Worm (Caenorhabditis elegans): Measurements from ENCODE around the gene amt-4.

amt-4 gene

ce11 chrX:4577941-4578340 is 12.8 kb downstream of the amt-4 start, which contains the start of gene C05E11.3:
Gene C05E11.3 (plus strand): TSS chrX:4578241.
- TF ChIP-seq dao-5 (tag; optimal IDR thresholded peaks at IDR 0.05): no peak
- TF ChIP-seq him-1 (tag; optimal IDR thresholded peaks at IDR 0.05): no peak
- TF ChIP-seq W03F9.2 (tag; optimal IDR thresholded peaks at IDR 0.05): no peak

ce11 chrX:4578581-4578980 is 13.5 kb downstream of the amt-4 start:
- no peak for TF ChIP-seq dao-5 (tag; optimal IDR thresholded peaks at IDR 0.05)
- no peak for TF ChIP-seq W03F9.2 (tag; optimal IDR thresholded peaks at IDR 0.05)
- no peak for TF ChIP-seq him-1 (tag; optimal IDR thresholded peaks at IDR 0.05)

- TF ChIP-seq W03F9.2 (tag; optimal IDR thresholded peaks at IDR 0.05): no peak
- no peak for TF ChIP-seq dao-5 (tag; optimal IDR thresholded peaks at IDR 0.05)
- TF ChIP-seq him-1 (tag; optimal IDR thresholded peaks at IDR 0.05): no peak
Observed at ce11 chrX:4585579-4585978, 20.5 kb downstream of the amt-4 start, which contains the start of gene C05E11.7. Gene C05E11.7 (minus strand): TSS chrX:4585679.

DNA sequence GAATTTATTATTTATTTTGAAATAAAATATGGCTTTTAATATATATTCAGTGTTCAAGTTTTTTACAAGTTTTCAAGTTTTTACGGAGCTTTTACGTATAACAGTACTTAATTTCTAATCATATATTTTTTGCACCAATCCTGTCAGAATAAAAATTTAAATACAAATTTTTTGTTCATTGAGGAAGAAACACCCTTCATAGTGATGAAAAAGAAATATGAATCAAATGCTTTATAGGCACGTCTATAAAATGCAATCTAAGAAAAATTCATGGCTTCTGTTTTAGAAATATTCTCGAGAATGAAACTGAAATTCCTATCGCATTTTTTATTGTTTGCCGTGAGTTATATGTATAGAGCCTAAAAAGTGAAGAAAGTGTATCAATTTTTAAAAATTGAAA is 21.5 kb downstream of the amt-4 start, which contains the start of gene C05E11.2:
C05E11.2 (plus strand) TSS at position 301 of the 400 bp plus-strand sequence.
- TF ChIP-seq W03F9.2 (tag; optimal IDR thresholded peaks at IDR 0.05) (no peak), him-1 (tag; optimal IDR thresholded peaks at IDR 0.05) (no peak), dao-5 (tag; optimal IDR thresholded peaks at IDR 0.05) (no peak)

DNA sequence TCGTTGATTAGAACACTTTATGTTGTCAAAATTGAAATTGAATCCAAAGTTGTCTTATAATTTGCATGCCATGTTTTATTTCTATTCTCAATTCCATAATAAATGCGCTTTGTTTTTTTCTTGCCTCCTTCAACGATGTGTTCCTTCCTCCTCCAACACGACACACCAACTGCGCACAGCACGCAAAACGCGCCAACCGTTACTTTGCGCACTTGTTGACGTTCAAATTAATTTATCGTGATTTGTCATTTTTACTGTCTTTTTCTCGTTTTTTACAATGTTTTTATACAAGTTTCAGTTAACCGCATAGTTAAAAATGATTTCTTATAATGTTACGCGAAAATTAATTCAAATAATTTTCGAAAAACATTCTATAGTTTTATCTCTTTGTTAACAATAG is 22.8 kb downstream of the amt-4 start:
- TF ChIP-seq him-1 (tag; optimal IDR thresholded peaks at IDR 0.05) (no peak), dao-5 (tag; optimal IDR thresholded peaks at IDR 0.05) (no peak), W03F9.2 (tag; optimal IDR thresholded peaks at IDR 0.05) (no peak)

ce11 chrX:4588462-4588861 is 23.4 kb downstream of the amt-4 start, which contains the start of gene lnp-1:
Gene lnp-1 (plus strand): TSS chrX:4588762.
- TF ChIP-seq W03F9.2 (tag; optimal IDR thresholded peaks at IDR 0.05) (no peak), him-1 (tag; optimal IDR thresholded peaks at IDR 0.05) (no peak), dao-5 (tag; optimal IDR thresholded peaks at IDR 0.05) (no peak)

DNA sequence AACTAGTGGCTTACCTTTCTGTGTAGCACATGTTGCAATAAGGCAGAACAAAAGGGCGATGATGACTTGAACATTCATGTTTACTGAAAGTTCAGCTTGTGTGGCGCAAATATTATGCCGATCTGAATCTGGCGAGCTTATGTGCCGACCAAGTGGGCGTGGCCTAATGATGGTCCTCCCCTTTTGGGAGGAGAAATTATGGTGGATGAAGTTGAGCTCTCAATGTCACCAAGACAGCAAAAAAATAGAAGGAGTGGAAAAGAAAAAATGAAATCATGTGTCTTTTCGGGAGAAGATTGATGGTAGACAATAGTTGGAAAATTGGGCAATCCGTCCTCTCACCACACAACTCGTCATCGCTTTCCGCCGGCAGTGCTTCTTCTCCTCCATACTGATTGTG is 27.1 kb downstream of the amt-4 start, which contains the start of gene flp-12:
flp-12 (minus strand) TSS at position 101 of the 400 bp plus-strand sequence.
- no peak for TF ChIP-seq dao-5 (tag; optimal IDR thresholded peaks at IDR 0.05)

ce11 chrX:4597419-4597818 is 32.3 kb downstream of the amt-4 start:
- no peak for TF ChIP-seq dao-5 (tag; optimal IDR thresholded peaks at IDR 0.05)
- TF ChIP-seq W03F9.2 (tag; optimal IDR thresholded peaks at IDR 0.05): no peak
- TF ChIP-seq him-1 (tag; optimal IDR thresholded peaks at IDR 0.05): no peak

DNA sequence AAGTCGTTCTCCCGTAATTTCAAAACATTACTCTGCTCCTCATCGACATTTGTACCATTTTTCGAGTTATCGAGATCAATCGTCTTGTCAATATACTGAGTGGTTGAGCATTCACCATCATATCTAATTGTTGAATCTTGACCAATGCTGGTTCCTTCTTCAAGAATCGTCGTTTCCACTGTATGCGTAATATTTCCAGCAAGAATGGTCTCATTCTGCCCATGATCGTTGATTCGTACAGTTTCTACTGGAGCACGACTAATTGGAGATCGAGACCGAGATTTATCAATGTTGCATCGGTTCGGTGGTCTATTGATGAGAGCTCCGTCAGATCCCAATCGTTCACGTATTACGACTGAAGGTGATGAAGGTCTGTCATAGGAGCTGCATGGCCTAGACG is 34.4 kb downstream of the amt-4 start:
- TF ChIP-seq him-1 (tag; optimal IDR thresholded peaks at IDR 0.05) (no peak), dao-5 (tag; optimal IDR thresholded peaks at IDR 0.05) (no peak), W03F9.2 (tag; optimal IDR thresholded peaks at IDR 0.05) (no peak)

DNA sequence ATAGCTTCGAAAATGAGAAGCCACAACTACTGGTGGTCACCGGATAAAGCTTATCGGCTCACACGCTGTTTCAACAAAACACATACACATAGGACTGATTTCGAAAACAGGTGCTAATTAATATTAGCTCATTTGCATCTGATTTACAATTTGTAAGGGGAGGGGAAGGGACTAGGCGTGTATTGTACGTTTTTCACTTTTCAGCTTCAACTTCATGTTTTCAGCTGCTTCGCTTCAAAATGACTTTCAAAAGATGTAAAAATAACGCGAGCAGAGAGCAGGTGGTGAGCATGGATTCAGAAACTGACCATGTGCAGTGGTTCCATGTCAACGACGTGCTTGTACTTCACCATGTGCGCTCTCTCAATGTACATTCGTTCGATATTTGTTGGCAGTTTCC is 35.9 kb downstream of the amt-4 start:
- TF ChIP-seq him-1 (tag; optimal IDR thresholded peaks at IDR 0.05): no peak
- no peak for TF ChIP-seq dao-5 (tag; optimal IDR thresholded peaks at IDR 0.05)
- TF ChIP-seq W03F9.2 (tag; optimal IDR thresholded peaks at IDR 0.05): no peak

ce11 chrX:4604185-4604584 is 39.1 kb downstream of the amt-4 start:
- TF ChIP-seq him-1 (tag; optimal IDR thresholded peaks at IDR 0.05): no peak
- TF ChIP-seq dao-5 (tag; optimal IDR thresholded peaks at IDR 0.05): no peak
- TF ChIP-seq W03F9.2 (tag; optimal IDR thresholded peaks at IDR 0.05): no peak

- TF ChIP-seq him-1 (tag; optimal IDR thresholded peaks at IDR 0.05) (no peak), dao-5 (tag; optimal IDR thresholded peaks at IDR 0.05) (no peak), W03F9.2 (tag; optimal IDR thresholded peaks at IDR 0.05) (no peak)
Observed at ce11 chrX:4605828-4606227, 40.7 kb downstream of the amt-4 start, which contains the start of gene spat-3. Gene spat-3 (minus strand): TSS chrX:4605928.

ce11 chrX:4606389-4606880 is 41.3 kb downstream of the amt-4 start:
- TF ChIP-seq him-1 (tag; optimal IDR thresholded peaks at IDR 0.05): peak; percentile 90

- no peak for TF ChIP-seq dao-5 (tag; optimal IDR thresholded peaks at IDR 0.05)
- TF ChIP-seq him-1 (tag; optimal IDR thresholded peaks at IDR 0.05): no peak
Observed at ce11 chrX:4607300-4607699, 42.2 kb downstream of the amt-4 start.

DNA sequence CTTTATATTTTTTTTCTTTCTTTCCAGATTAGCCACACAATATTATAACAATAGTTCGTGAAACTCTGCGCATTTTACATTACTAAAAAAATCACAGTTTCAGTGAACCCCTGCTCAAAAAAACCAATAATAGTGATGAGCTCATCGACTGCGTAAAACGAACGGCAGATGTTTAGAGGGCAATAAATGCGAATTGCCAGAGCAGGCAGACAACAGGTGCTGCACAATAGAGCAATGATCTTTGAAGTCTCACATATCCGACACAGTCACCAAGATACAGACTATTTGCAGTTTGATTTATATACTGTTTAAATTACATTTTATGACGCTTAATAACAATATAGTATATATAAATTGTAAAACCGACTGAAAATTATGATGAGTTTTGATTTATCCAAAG is 44.5 kb downstream of the amt-4 start:
- TF ChIP-seq dao-5 (tag; optimal IDR thresholded peaks at IDR 0.05) (no peak), him-1 (tag; optimal IDR thresholded peaks at IDR 0.05) (no peak), W03F9.2 (tag; optimal IDR thresholded peaks at IDR 0.05) (no peak)
